Fruit fly (Drosophila melanogaster) whole organism, adult: ENCODE data around the gene CG11760.

ENCODE experiments used
- CG11617 ChIP-seq: fragments of 200-800 bp; sonication (Bioruptor generic); optimal IDR thresholded peaks from 2 replicates; lab custom pipeline; 2017; ENCODE audit warnings: mild to moderate bottlenecking, missing biosample characterization, missing genetic modification reagents, missing genetic modification characterization
- CG12768 ChIP-seq: fragments of 200-800 bp; sonication (Bioruptor generic); optimal IDR thresholded peaks from 2 replicates; lab custom pipeline; 2017; ENCODE audit warnings: missing biosample characterization, missing genetic modification characterization, mild to moderate bottlenecking, moderate library complexity, missing genetic modification reagents
- CG14711 ChIP-seq: fragments of 200-800 bp; sonication (Bioruptor generic); optimal IDR thresholded peaks from 2 replicates; lab custom pipeline; 2018; ENCODE audit warnings: missing biosample characterization, mild to moderate bottlenecking, missing genetic modification characterization, moderate library complexity
- CG1620 ChIP-seq: fragments of 200-800 bp; sonication (Bioruptor generic); optimal IDR thresholded peaks from 2 replicates; lab custom pipeline; 2016; ENCODE audit warnings: missing biosample characterization, missing genetic modification characterization
- CG33017 ChIP-seq: fragments of 200-800 bp; sonication (Bioruptor generic); optimal IDR thresholded peaks from 2 replicates; lab custom pipeline; 2018; ENCODE audit warnings: missing biosample characterization, mild to moderate bottlenecking, missing genetic modification characterization, moderate library complexity
- CG5204 ChIP-seq: fragments of 200-800 bp; sonication (Bioruptor generic); optimal IDR thresholded peaks from 2 replicates; lab custom pipeline; 2016; ENCODE audit warnings: missing biosample characterization, missing genetic modification characterization
- CG7045 ChIP-seq: fragments of 200-800 bp; sonication (Bioruptor generic); optimal IDR thresholded peaks from 2 replicates; lab custom pipeline; 2017; ENCODE audit warnings: missing biosample characterization, mild to moderate bottlenecking, missing genetic modification characterization
- CG7101 ChIP-seq: fragments of 200-800 bp; sonication (Bioruptor generic); optimal IDR thresholded peaks from 2 replicates; lab custom pipeline; 2018; ENCODE audit warnings: missing biosample characterization, mild to moderate bottlenecking, missing genetic modification characterization, moderate library complexity
- Clk ChIP-seq: fragments of 200-800 bp; sonication (Bioruptor generic); optimal IDR thresholded peaks from 2 replicates; lab custom pipeline; 2017; ENCODE audit warnings: missing biosample characterization, missing genetic modification characterization
- Crg-1 ChIP-seq: fragments of 200-800 bp; sonication (Bioruptor generic); optimal IDR thresholded peaks from 2 replicates; lab custom pipeline; 2016; ENCODE audit warnings: missing biosample characterization, missing genetic modification characterization
- Hr96 ChIP-seq: fragments of 200-800 bp; sonication (Bioruptor generic); optimal IDR thresholded peaks from 2 replicates; lab custom pipeline; 2016; ENCODE audit warnings: missing biosample characterization, missing genetic modification characterization
- Mnt ChIP-seq: fragments of 200-800 bp; sonication (Bioruptor generic); optimal IDR thresholded peaks from 2 replicates; lab custom pipeline; 2016; ENCODE audit warnings: missing biosample characterization, mild to moderate bottlenecking, missing genetic modification characterization
- bab1 ChIP-seq: fragments of 200-800 bp; sonication (Bioruptor generic); optimal IDR thresholded peaks from 3 replicates; lab custom pipeline; 2019; ENCODE audit warnings: missing biosample characterization, mild to moderate bottlenecking, missing genetic modification characterization, moderate library complexity
- cic ChIP-seq: fragments of 200-800 bp; sonication (Bioruptor generic); optimal IDR thresholded peaks from 2 replicates; lab custom pipeline; 2017; ENCODE audit warnings: missing biosample characterization, mild to moderate bottlenecking, missing genetic modification characterization, moderate library complexity
- cnc ChIP-seq, 2 experiments: fragments of >200 bp; optimal IDR thresholded peaks; 2 replicates each; lab custom pipeline; 2017
- kay ChIP-seq: fragments of 200-800 bp; sonication (Bioruptor generic); peaks from one replicate; lab custom pipeline; 2016; ENCODE audit warnings: missing biosample characterization, missing genetic modification characterization, borderline replicate concordance
- ovo ChIP-seq: fragments of 200-800 bp; sonication (Bioruptor generic); optimal IDR thresholded peaks from 2 replicates; lab custom pipeline; 2016; ENCODE audit warnings: missing biosample characterization, missing genetic modification characterization
- pad ChIP-seq: fragments of 200-800 bp; sonication (Bioruptor generic); optimal IDR thresholded peaks from 3 replicates; lab custom pipeline; 2017; ENCODE audit warnings: missing biosample characterization, missing genetic modification characterization, mild to moderate bottlenecking, moderate library complexity, missing genetic modification reagents
- tj ChIP-seq: fragments of 200-800 bp; sonication (Bioruptor generic); optimal IDR thresholded peaks from 3 replicates; lab custom pipeline; 2017; ENCODE audit warnings: missing biosample characterization, mild to moderate bottlenecking, missing genetic modification characterization, moderate library complexity
- toe ChIP-seq: fragments of 200-800 bp; sonication (Bioruptor generic); optimal IDR thresholded peaks from 2 replicates; lab custom pipeline; 2016; ENCODE audit warnings: missing biosample characterization, missing genetic modification characterization

CG11760 gene

DNA sequence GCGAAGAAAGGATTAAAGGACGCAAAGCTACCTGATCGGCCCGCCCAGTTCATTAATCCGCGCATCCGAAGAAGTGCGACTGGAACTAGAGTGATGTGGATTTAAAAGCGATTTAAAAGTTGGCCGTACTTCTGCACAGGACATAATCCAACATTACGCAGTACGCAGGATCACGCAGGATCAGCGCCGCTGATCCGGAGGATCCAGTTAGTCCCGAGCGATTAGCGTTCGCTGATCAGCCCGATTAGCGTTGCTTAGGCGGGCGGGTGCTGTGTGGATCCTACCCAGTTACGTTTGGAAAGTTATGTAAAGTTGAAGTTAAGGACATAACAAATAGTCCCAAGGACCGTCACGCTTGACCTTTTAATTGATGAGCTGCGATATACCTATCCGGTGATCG is 19.8 kb upstream of the CG11760 start:
- no peak for TF ChIP-seq ovo (GFP tag; lab: Kevin White, UChicago)
- TF ChIP-seq CG7045 (GFP tag; lab: Kevin White, UChicago): no peak
- no peak for TF ChIP-seq Hr96 (GFP tag; lab: Kevin White, UChicago)
- TF ChIP-seq cnc (optimal IDR thresholded peaks at IDR 0.05; lab: Kevin White, UChicago): no peak
- no peak for TF ChIP-seq kay (GFP tag; lab: Kevin White, UChicago)
- TF ChIP-seq Clk (GFP tag; lab: Kevin White, UChicago): no peak
- no peak for TF ChIP-seq CG11617 (GFP tag; lab: Kevin White, UChicago)
- no peak for TF ChIP-seq CG12768 (GFP tag; lab: Kevin White, UChicago)
- TF ChIP-seq Crg-1 (GFP tag; lab: Kevin White, UChicago): no peak
- TF ChIP-seq CG7101 (tag; lab: Kevin White, UChicago): no peak
- no peak for TF ChIP-seq pad (GFP tag; lab: Kevin White, UChicago)
- TF ChIP-seq CG5204 (GFP tag; lab: Kevin White, UChicago): no peak
- TF ChIP-seq CG14711 (tag; lab: Kevin White, UChicago): no peak
- no peak for TF ChIP-seq bab1 (GFP tag; lab: Kevin White, UChicago)
- no peak for TF ChIP-seq cic
- TF ChIP-seq toe (GFP tag; lab: Kevin White, UChicago): no peak
- TF ChIP-seq CG33017: no peak
- no peak for TF ChIP-seq CG1620
- TF ChIP-seq Mnt (GFP tag; lab: Kevin White, UChicago): no peak

DNA sequence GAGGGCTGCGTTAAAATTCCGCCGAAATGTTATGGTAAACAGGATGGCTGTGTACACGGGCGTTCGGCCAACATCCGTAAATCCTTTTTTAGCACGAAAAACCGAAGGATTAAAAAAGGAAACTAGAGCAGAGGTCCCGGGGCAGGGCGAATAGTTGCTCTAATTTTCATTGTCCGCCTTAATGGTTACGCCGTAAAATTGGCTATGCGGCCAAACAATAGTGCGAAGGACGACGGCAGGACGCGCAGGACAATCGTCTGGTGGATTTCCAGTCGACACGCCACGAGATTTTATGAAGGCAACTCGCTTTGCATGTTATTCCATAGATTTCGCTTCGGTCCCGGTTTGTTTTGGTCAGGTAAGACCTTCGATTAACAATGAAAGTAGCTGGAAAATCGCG is 18.3 kb upstream of the CG11760 start:
- TF ChIP-seq cic: no peak
- no peak for TF ChIP-seq toe (GFP tag; lab: Kevin White, UChicago)
- no peak for TF ChIP-seq bab1 (GFP tag; lab: Kevin White, UChicago)
- no peak for TF ChIP-seq CG7101 (tag; lab: Kevin White, UChicago)
- TF ChIP-seq cnc (optimal IDR thresholded peaks at IDR 0.05; lab: Kevin White, UChicago): no peak
- no peak for TF ChIP-seq CG1620
- no peak for TF ChIP-seq CG12768 (GFP tag; lab: Kevin White, UChicago)
- TF ChIP-seq CG14711 (tag; lab: Kevin White, UChicago): no peak
- TF ChIP-seq Mnt (GFP tag; lab: Kevin White, UChicago): no peak
- no peak for TF ChIP-seq pad (GFP tag; lab: Kevin White, UChicago)
- TF ChIP-seq CG33017: no peak
- no peak for TF ChIP-seq tj (GFP tag; lab: Kevin White, UChicago)
- TF ChIP-seq Crg-1 (GFP tag; lab: Kevin White, UChicago): no peak
- no peak for TF ChIP-seq CG7045 (GFP tag; lab: Kevin White, UChicago)
- TF ChIP-seq kay (GFP tag; lab: Kevin White, UChicago): no peak
- TF ChIP-seq CG11617 (GFP tag; lab: Kevin White, UChicago): no peak
- TF ChIP-seq ovo (GFP tag; lab: Kevin White, UChicago): no peak
- no peak for TF ChIP-seq CG5204 (GFP tag; lab: Kevin White, UChicago)

DNA sequence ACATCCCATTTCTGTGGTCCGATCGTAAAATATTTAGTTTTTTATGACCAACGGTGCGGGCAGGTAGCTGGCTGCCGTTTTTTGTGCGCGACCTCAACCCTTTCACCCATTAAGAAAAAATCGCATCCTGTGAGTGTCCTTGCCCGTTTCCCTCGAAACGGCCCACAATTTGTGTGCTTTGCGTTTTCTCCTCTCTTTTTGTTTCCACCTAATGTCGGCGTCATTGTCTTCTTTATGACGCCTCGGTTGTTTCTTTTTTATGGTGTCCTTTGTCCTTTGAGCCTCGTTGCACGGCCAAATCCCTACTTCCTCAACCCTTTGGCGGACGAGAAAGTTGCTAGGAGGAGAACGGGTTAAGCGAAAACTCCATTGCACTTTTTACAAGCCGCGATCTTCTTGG is 17.8 kb upstream of the CG11760 start:
- no peak for TF ChIP-seq Crg-1 (GFP tag; lab: Kevin White, UChicago)
- no peak for TF ChIP-seq tj (GFP tag; lab: Kevin White, UChicago)
- TF ChIP-seq CG11617 (GFP tag; lab: Kevin White, UChicago): no peak
- TF ChIP-seq CG1620: no peak
- TF ChIP-seq bab1 (GFP tag; lab: Kevin White, UChicago): no peak
- TF ChIP-seq CG12768 (GFP tag; lab: Kevin White, UChicago): no peak
- TF ChIP-seq kay (GFP tag; lab: Kevin White, UChicago): no peak
- no peak for TF ChIP-seq pad (GFP tag; lab: Kevin White, UChicago)
- no peak for TF ChIP-seq cnc (optimal IDR thresholded peaks at IDR 0.05; lab: Kevin White, UChicago)
- TF ChIP-seq CG5204 (GFP tag; lab: Kevin White, UChicago): no peak
- no peak for TF ChIP-seq ovo (GFP tag; lab: Kevin White, UChicago)

DNA sequence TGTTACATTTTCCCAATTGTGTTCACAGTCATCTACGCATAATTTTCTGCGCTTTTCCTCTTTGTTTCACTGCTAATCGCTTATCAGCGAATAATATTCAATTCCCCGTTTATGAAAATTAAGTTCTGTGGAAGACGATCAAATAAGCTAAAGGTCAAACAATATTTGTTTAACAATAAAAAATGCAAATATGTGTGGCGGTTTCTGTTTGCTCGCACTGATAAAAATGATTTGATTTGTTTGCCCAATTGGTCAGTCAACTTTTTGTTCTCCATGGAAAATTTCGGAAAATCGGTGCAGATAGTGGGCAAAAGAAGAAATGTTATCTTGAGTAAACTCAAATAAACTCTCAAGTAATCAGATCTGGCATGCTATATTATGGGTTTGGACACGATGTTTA is 14.3 kb upstream of the CG11760 start:
- no peak for TF ChIP-seq CG1620
- TF ChIP-seq Crg-1 (GFP tag; lab: Kevin White, UChicago): no peak
- TF ChIP-seq CG11617 (GFP tag; lab: Kevin White, UChicago): no peak
- TF ChIP-seq CG5204 (GFP tag; lab: Kevin White, UChicago): no peak
- no peak for TF ChIP-seq CG7101 (tag; lab: Kevin White, UChicago)
- no peak for TF ChIP-seq Mnt (GFP tag; lab: Kevin White, UChicago)

DNA sequence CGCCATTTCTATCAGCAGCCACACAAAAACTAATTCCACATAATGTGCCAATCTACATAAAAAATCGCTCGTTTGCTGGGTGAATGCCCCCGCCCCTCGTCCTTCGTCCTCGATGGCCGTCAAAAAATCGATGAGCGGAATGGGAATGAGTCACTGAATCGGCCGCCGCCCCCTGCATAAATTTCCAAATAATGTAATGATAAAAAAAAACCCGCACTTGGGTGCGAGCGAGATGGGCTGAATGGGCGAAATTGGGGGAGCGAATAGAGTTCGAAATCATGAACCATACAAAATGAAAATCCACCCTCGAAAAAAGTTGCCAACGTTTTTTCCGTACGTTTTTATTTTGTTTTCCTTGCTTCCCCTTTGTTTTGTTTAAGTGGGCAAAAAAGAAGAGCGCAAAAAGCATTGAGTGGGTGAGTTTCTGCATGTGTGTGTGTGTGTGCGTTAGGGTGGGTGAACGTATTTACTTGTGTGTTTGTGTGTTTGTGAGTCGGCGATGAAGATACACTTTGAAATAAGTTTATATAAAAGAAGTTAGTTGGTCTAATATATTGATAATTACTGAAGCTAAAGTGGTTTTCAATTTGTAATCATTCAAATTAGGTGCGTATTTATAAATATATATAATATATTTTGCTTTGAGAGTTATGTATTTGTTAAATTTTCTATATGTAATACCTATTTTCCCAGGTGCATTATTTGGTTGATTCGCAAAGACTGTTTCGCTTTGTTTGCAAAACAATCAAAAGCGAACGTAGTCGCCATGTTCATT is 13.5 kb upstream of the CG11760 start:
- TF ChIP-seq tj (GFP tag; lab: Kevin White, UChicago) (no peak), cic (no peak), Hr96 (GFP tag; lab: Kevin White, UChicago) (no peak), toe (GFP tag; lab: Kevin White, UChicago) (no peak), bab1 (GFP tag; lab: Kevin White, UChicago) (no peak), Mnt (GFP tag; lab: Kevin White, UChicago) (no peak), CG14711 (tag; lab: Kevin White, UChicago) (no peak), CG33017 (no peak), Clk (GFP tag; lab: Kevin White, UChicago) (no peak)

DNA sequence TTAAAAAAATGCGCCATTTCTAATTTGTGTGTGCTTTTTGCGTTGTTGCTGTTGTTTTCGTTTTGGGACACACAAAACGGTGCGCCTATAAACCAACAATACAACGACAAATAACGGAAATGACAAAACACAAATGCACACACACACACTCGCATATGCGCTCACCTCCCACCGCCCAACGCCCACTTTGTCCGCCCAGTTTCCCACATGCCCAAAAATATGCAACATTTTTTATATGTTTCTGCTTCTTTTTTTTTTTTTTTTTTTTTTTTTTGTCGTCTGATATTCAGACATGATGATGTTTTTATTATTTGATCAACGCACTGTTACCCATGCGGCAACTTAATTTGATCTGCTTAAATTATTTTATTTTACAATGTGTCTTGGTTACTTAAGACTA is 11.8 kb upstream of the CG11760 start:
- TF ChIP-seq CG11617 (GFP tag; lab: Kevin White, UChicago) (no peak), CG5204 (GFP tag; lab: Kevin White, UChicago) (no peak), Crg-1 (GFP tag; lab: Kevin White, UChicago) (no peak), CG33017 (no peak), CG7101 (tag; lab: Kevin White, UChicago) (no peak), cic (no peak), ovo (GFP tag; lab: Kevin White, UChicago) (no peak)
